Fruit fly (Drosophila melanogaster): ENCODE results near the gene Cpr72Eb.

The Cpr72Eb gene

DNA sequence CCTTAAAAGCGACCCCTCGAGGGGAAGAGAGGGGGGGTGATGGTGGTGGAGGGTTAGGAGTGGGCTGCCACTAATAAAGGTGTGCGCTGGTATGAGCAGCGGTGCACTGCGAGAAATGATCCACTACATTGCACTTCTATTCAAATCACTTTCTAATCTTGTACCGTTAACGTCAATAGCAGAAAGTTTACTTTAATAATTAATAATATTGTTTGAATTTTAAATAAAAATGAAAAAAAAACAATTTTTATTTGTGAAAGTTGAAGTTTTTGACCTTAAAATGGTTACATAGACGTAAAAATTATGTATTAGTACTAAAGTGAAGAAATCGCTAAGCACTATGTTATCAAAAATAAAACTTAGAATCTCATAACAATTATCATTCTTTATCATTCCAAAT lies 28.2 kb downstream of the Cpr72Eb start (continued):
- TF ChIP-seq dimm (GFP tag; IDR thresholded peaks at IDR 0.05) (no peak), CG16813 (GFP tag; IDR thresholded peaks at IDR 0.05; ENCODE audit: partially characterized antibody) (no peak), Six4 (GFP tag; optimal IDR thresholded peaks at IDR 0.05) (no peak), fd96Cb (tag; optimal IDR thresholded peaks at IDR 0.05) (peak; percentile 12), bbx (GFP tag; IDR thresholded peaks at IDR 0.05; ENCODE audit: partially characterized antibody) (no peak), Bgb (GFP tag; IDR thresholded peaks at IDR 0.05; ENCODE audit: partially characterized antibody) (no peak), Antp (GFP tag; optimal IDR thresholded peaks at IDR 0.05) (no peak), pnt (GFP tag; optimal IDR thresholded peaks at IDR 0.05) (no peak), tx (GFP tag; optimal IDR thresholded peaks at IDR 0.05) (no peak), H2.0 (GFP tag; IDR thresholded peaks at IDR 0.05) (no peak), Mes4 (GFP tag; optimal IDR thresholded peaks at IDR 0.05) (no peak), nerfin-2 (GFP tag; IDR thresholded peaks at IDR 0.05; ENCODE audit: partially characterized antibody) (no peak), CTCF (GFP tag; optimal IDR thresholded peaks at IDR 0.05) (no peak), schlank (tag; optimal IDR thresholded peaks at IDR 0.05) (no peak), cwo (GFP tag; optimal IDR thresholded peaks at IDR 0.05) (no peak), jigr1 (GFP tag; IDR thresholded peaks at IDR 0.05) (no peak), GATAe (GFP tag; conservative IDR thresholded peaks at IDR 0.05) (no peak), Blimp-1 (GFP tag; optimal IDR thresholded peaks at IDR 0.05) (peak; percentile 5), Fer2 (tag; optimal IDR thresholded peaks at IDR 0.05) (no peak), lola (GFP tag; optimal IDR thresholded peaks at IDR 0.05) (no peak), CG14710 (tag; optimal IDR thresholded peaks at IDR 0.05) (peak; percentile 8), Pdp1 (GFP tag; optimal IDR thresholded peaks at IDR 0.05) (no peak), chinmo (GFP tag; IDR thresholded peaks at IDR 0.05; ENCODE audit: partially characterized antibody) (no peak), crol (GFP tag; IDR thresholded peaks at IDR 0.05) (no peak; the same call in 1 of the 2 replicates), Abd-B (GFP tag; optimal IDR thresholded peaks at IDR 0.05) (no peak), ap (GFP tag; IDR thresholded peaks at IDR 0.05) (no peak), tap (tag; optimal IDR thresholded peaks at IDR 0.05) (no peak), CG6791 (GFP tag; IDR thresholded peaks at IDR 0.05; ENCODE audit: partially characterized antibody) (no peak), CG12391 (tag; optimal IDR thresholded peaks at IDR 0.05) (peak; percentile 3), bowl (GFP tag; IDR thresholded peaks at IDR 0.05) (no peak), Meics (GFP tag; optimal IDR thresholded peaks at IDR 0.05) (peak; percentile 47), CG10654 (GFP tag; optimal IDR thresholded peaks at IDR 0.05) (no peak), ash1 (GFP tag; optimal IDR thresholded peaks at IDR 0.05) (no peak), CG10979 (tag; optimal IDR thresholded peaks at IDR 0.05) (peak; percentile 37), CG2120 (GFP tag; optimal IDR thresholded peaks at IDR 0.05) (no peak), dmrt99B (tag; optimal IDR thresholded peaks at IDR 0.05) (peak; percentile 45), CG4730 (GFP tag; IDR thresholded peaks at IDR 0.05) (no peak), dpn (GFP tag; optimal IDR thresholded peaks at IDR 0.05) (no peak), pan (optimal IDR thresholded peaks at IDR 0.05) (no peak), pan (GFP tag; optimal IDR thresholded peaks at IDR 0.05 in 1 of 2, IDR thresholded peaks at IDR 0.05 in 1 of 2) (peak in 1 of 2 experiments; percentile 31), CG17361 (GFP tag; IDR thresholded peaks at IDR 0.05) (peak; percentile 61; the same call in 2 of the 3 replicates), CG7556 (GFP tag; optimal IDR thresholded peaks at IDR 0.05) (peak; percentile 22), NFAT (GFP tag; IDR thresholded peaks at IDR 0.05) (no peak), CG4424 (GFP tag; optimal IDR thresholded peaks at IDR 0.05) (no peak), CG18011 (GFP tag; optimal IDR thresholded peaks at IDR 0.05) (no peak), CG16863 (GFP tag; optimal IDR thresholded peaks at IDR 0.05) (no peak), CoRest (tag; optimal IDR thresholded peaks at IDR 0.05) (peak; percentile 16), abd-A (tag; optimal IDR thresholded peaks at IDR 0.05) (no peak), CG9727 (GFP tag; optimal IDR thresholded peaks at IDR 0.05) (peak; percentile 30), salm (tag; optimal IDR thresholded peaks at IDR 0.05) (no peak), CG43689 (GFP tag; IDR thresholded peaks at IDR 0.05) (no peak)
